Fruit fly (Drosophila melanogaster): ENCODE results near the gene CG42655.

Gene CG42655

dm6 chr3L:19953612-19954011 lies at the start of gene CG42655:
Gene CG42655, minus strand, starts transcription at chr3L:19953712.
- no peak for TF ChIP-seq CG17801 (GFP tag; optimal IDR thresholded peaks at IDR 0.05; ENCODE audit: partially characterized antibody)

DNA sequence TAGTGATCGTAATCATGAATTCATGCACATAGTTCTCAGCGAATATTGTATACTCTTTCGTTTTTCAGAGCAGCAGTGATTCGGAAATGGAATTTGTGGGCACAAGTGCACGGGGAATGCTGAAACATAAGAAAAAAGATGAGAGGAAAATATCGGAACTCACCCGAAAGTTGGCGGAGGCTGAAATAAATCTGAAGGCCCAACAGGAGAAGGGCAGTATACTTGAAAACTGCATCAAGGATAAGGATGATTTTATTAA lies 49.7 kb upstream of the CG42655 start:
- TF ChIP-seq CG17801 (GFP tag; optimal IDR thresholded peaks at IDR 0.05; ENCODE audit: partially characterized antibody): no peak

- peak; percentile 82 for TF ChIP-seq CG17801 (GFP tag; optimal IDR thresholded peaks at IDR 0.05; ENCODE audit: partially characterized antibody)
Measured at dm6 chr3L:20002482-20003234, 49.1 kb upstream of the CG42655 start, which contains the start of gene CG7668. Gene CG7668, plus strand, starts transcription at chr3L:20002736.

- no peak for TF ChIP-seq CG17801 (GFP tag; optimal IDR thresholded peaks at IDR 0.05; ENCODE audit: partially characterized antibody)
Measured at dm6 chr3L:20000878-20001640, 47.5 kb upstream of the CG42655 start.

DNA sequence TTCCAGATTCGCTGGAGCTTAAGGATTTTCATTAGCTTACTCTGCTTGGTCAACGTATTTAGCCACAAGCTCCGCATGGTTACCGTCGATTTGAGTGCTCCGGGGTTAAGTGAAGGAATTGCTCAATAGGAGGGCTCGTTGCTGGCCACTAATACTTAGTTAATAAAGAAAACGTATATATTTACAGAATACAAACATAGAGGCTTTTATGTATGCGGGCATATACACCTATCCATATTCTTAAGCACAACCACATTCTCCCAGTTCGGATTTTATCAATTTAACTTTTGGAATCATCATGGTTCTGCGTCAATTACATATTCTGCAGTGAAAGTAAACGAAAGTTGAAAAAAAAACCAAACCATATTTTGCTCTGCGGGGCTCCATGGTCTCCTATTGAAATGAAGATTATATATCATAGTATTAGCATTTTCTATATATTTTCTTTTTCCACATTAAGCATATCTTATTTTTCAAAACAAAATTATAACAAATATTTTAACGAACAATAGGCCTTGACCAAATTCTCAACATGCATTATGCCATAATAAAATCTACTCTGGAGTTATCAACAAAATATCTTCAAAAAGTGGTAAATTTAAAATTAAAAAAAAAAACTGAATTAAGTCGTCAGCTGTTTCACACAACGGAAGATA lies 46.7 kb upstream of the CG42655 start, which contains the start of the genes Tom20 and Gabat:
Gene Tom20 (plus strand): TSS at position 564 of the 656 bp plus-strand sequence.
Gene Gabat (minus strand): TSS at position 606 of the 656 bp plus-strand sequence.
- no peak for TF ChIP-seq CG17801 (GFP tag; optimal IDR thresholded peaks at IDR 0.05; ENCODE audit: partially characterized antibody)

DNA sequence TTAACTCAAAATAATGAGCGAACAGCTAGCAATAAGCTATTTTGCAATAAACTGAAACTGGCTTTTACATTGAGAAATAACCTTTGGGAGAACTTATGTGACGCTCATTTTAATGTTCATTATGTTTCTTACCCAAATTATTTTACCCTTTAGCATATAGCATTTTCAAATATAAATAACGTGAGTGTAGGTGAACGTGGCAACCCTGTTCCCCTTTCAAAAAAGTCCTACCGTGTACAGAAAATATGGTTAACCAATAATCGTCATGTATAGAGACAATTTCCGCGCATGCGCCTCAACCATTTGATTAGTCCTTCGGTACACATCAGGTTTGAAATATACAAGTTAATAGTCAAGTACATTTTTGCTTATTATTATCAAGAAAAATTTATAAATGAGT lies 40.5 kb upstream of the CG42655 start:
- TF ChIP-seq CG17801 (GFP tag; optimal IDR thresholded peaks at IDR 0.05; ENCODE audit: partially characterized antibody): no peak

dm6 chr3L:19991714-19992231 lies 38.3 kb upstream of the CG42655 start, which contains the start of the genes CG7646 and Nca:
Gene CG7646, plus strand, starts transcription at chr3L:19991887.
Gene Nca, plus strand, starts transcription at chr3L:19991887.
- TF ChIP-seq CG17801 (GFP tag; optimal IDR thresholded peaks at IDR 0.05; ENCODE audit: partially characterized antibody): no peak

dm6 chr3L:19991120-19991519 lies 37.6 kb upstream of the CG42655 start, which contains the start of gene fln:
Gene fln, minus strand, starts transcription at chr3L:19991220.
- no peak for TF ChIP-seq CG17801 (GFP tag; optimal IDR thresholded peaks at IDR 0.05; ENCODE audit: partially characterized antibody)

DNA sequence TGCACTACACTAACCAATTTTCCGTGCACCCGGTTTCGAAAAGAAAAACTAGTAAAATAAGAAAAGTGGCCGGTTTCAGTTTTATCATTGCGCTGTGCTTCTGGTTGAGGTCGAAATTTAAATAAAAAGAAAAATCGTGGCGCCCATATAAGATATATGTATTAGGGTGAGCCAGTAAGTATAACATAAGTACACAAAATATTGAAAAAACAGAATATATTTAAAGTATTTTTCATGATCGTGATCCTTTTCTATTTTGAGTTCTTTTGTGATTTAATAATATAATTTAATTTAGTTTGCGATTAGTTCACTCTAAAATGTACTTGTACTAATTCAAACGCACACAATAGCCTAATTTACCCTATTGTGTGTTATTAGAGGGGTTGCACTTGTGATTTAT lies 35.4 kb upstream of the CG42655 start, which contains the start of gene Csas:
Gene Csas (minus strand): TSS at position 101 of the 400 bp plus-strand sequence.
- no peak for TF ChIP-seq CG17801 (GFP tag; optimal IDR thresholded peaks at IDR 0.05; ENCODE audit: partially characterized antibody)

DNA sequence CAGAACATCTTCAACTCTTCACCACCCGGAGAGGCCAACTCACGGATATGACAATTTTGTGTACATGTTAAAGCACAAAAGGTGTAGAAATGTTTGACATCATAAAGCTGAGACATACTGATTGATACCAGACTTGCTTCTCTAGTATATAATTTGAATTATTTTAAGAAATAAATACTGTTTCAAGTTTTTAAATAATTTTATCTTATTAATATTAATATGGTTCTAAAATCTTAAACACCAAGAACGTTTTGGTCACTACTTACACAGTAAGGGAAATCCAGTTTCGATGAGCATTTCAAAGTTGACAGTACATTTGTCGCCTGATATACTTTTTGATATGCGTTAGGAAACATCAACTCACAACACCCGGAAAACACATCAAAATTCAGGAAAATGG lies 32.3 kb upstream of the CG42655 start, which contains the start of the genes hale and schuy:
Gene hale (minus strand): TSS at position 101 of the 400 bp plus-strand sequence.
Gene schuy (plus strand): TSS at position 326 of the 400 bp plus-strand sequence.
- TF ChIP-seq CG17801 (GFP tag; optimal IDR thresholded peaks at IDR 0.05; ENCODE audit: partially characterized antibody): no peak

DNA sequence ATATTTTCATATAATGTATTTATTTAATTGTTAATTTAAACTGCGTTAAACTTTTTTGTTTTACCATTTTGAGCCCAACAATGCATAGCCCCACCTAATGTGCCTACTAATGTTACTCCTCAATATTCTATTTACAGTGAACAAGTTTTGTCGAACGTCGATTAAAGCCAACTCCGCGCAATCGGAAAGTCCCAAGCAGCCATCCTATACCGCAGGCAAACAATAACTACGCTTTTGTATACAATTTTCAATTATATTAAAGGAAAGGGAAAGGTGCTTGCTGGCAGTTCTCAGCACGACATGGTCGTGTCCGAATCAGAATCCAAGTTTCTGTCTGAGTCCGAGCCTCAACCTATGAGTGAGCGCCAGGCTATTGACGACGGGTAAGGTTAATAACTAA lies 27.9 kb upstream of the CG42655 start, which contains the start of gene CG17732:
Gene CG17732 (plus strand): TSS at position 301 of the 400 bp plus-strand sequence.
- no peak for TF ChIP-seq CG17801 (GFP tag; optimal IDR thresholded peaks at IDR 0.05; ENCODE audit: partially characterized antibody)

DNA sequence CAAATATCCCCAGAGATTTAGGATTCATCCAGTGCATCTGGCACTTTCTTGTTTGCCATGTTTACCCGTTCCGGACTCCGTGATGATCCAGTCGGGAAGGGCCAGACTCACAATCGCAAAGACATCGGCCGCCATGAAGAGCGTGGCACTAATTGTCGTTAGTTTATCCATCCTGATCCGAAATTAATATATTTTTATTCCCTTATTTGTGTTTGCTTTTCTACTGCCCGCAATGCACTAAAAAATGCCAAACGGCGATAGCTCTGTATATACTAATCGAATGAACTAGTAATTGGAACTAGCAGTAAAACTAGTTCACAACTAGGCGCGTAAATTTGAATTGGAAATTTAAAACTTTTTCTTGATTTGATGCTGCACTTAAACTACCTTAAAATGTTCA lies 26.1 kb upstream of the CG42655 start, which contains the start of gene CG14182:
Gene CG14182 (minus strand): TSS at position 221 of the 400 bp plus-strand sequence.
- peak; percentile 2 for TF ChIP-seq CG17801 (GFP tag; optimal IDR thresholded peaks at IDR 0.05; ENCODE audit: partially characterized antibody)

- no peak for TF ChIP-seq CG17801 (GFP tag; optimal IDR thresholded peaks at IDR 0.05; ENCODE audit: partially characterized antibody)
Measured at dm6 chr3L:19978088-19978487, 24.6 kb upstream of the CG42655 start.

dm6 chr3L:19968725-19969598 lies 15.4 kb upstream of the CG42655 start:
- TF ChIP-seq CG17801 (GFP tag; optimal IDR thresholded peaks at IDR 0.05; ENCODE audit: partially characterized antibody): no peak

Measured in ovary, adult (tissue).